Worm (Caenorhabditis elegans) whole organism, midembryonic: ENCODE data around the gene tmem-24.

Source experiments
- T22C8.4 ChIP-seq: fragments of 200-800 bp; sonication (Bioruptor generic); IDR thresholded peaks from 2 replicates; pipeline ENCODE4 v1.3.6; 2022; ENCODE audit warnings: missing genetic modification characterization, missing compliant biosample characterization
- cog-1 ChIP-seq: sonication (generic microtip); optimal IDR thresholded peaks from 2 replicates; lab custom pipeline; 2016; ENCODE audit warnings: missing genetic modification characterization, missing compliant biosample characterization
- flt-1 ChIP-seq: fragments of 200-800 bp; sonication (Bioruptor generic); IDR thresholded peaks from 2 replicates; pipeline ENCODE4 v1.3.6; 2022; ENCODE audit warnings: missing genetic modification characterization, missing compliant biosample characterization
- klf-2 ChIP-seq: fragments of 200-800 bp; sonication (Bioruptor generic); conservative IDR thresholded peaks from 2 replicates; pipeline ENCODE4 v1.3.6; 2022; ENCODE audit warnings: missing genetic modification reagents, missing genetic modification characterization, missing compliant biosample characterization
- med-1 ChIP-seq: sonication (generic microtip); optimal IDR thresholded peaks from 2 replicates; lab custom pipeline; 2017; ENCODE audit warnings: missing genetic modification characterization, mild to moderate bottlenecking, missing compliant biosample characterization, antibody characterized with exemption, missing genetic modification reagents; ENCODE audit not compliant: insufficient read depth
- ref-1 ChIP-seq: fragments of 200-800 bp; sonication (Bioruptor generic); conservative IDR thresholded peaks from 2 replicates; pipeline ENCODE4 v1.3.6; 2022; ENCODE audit warnings: missing genetic modification reagents, missing genetic modification characterization, missing compliant biosample characterization
- tab-1 ChIP-seq: fragments of 200-800 bp; sonication (Bioruptor generic); IDR thresholded peaks from 2 replicates; pipeline ENCODE4 v1.3.6; 2022; ENCODE audit warnings: missing genetic modification characterization, missing compliant biosample characterization
- ztf-23 ChIP-seq: fragments of 200-800 bp; sonication (Bioruptor generic); IDR thresholded peaks from 2 replicates; pipeline ENCODE4 v1.3.6; 2022; ENCODE audit warnings: missing genetic modification reagents, missing genetic modification characterization, missing compliant biosample characterization
- ztf-29 ChIP-seq: fragments of 200-800 bp; sonication (Bioruptor generic); IDR thresholded peaks from 2 replicates; pipeline ENCODE4 v1.3.6; 2022; ENCODE audit warnings: missing genetic modification reagents, missing genetic modification characterization, missing compliant biosample characterization

DNA sequence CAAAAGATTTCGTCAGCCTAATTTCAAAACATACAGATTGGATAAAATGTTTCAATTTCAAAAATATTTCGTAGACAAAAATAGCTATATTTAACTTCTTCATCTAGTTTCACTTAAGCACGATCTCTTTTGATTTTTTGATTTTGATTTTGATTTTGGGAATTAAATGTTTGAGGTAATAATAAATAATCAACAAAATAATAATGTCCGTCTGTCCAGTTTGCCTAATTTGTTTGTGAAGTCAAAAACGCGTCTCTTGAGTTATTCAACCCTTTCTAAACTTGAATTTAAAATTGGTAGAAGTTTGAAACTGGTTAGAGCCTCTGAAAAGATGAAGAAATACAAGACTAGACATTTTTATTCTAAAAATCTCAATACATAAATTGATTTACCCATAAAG is 45.1 kb upstream of the tmem-24 start:
- TF ChIP-seq klf-2 (GFP tag; lab: Robert Waterston, UW): no peak
- TF ChIP-seq tab-1 (GFP tag; lab: Robert Waterston, UW): no peak
- no peak for TF ChIP-seq ztf-23 (GFP tag; lab: Robert Waterston, UW)
- TF ChIP-seq ref-1 (GFP tag; lab: Robert Waterston, UW): no peak
- no peak for TF ChIP-seq med-1 (GFP tag; lab: Kevin White, UChicago)
- TF ChIP-seq cog-1 (tag; lab: Kevin White, UChicago): no peak
- TF ChIP-seq flt-1 (GFP tag; lab: Robert Waterston, UW): no peak
- TF ChIP-seq ztf-29 (GFP tag; lab: Robert Waterston, UW): no peak
- TF ChIP-seq T22C8.4 (GFP tag; lab: Robert Waterston, UW): no peak
